Fruit fly (Drosophila melanogaster) whole organism, embryonic: Measurements from ENCODE around the gene GramD1B.
A peak's percentile ranks its signal among the peaks of the same experiment; 100 is the strongest.

ENCODE experiments used
- Antp ChIP-seq: fragments of 200-800 bp; sonication (Bioruptor generic); optimal IDR thresholded peaks from 3 replicates; lab custom pipeline; 2016; ENCODE audit warnings: missing biosample characterization, missing genetic modification characterization
- CG10209 ChIP-seq: fragments of 200-800 bp; sonication (Bioruptor generic); optimal IDR thresholded peaks from 3 replicates; lab custom pipeline; 2017; ENCODE audit warnings: missing biosample characterization, mild to moderate bottlenecking, missing genetic modification characterization, missing genetic modification reagents
- CG10979 ChIP-seq: fragments of 200-800 bp; sonication (Bioruptor generic); optimal IDR thresholded peaks from 2 replicates; lab custom pipeline; 2018; ENCODE audit warnings: missing biosample characterization, mild to moderate bottlenecking, missing genetic modification characterization, moderate library complexity
- CG12219 ChIP-seq: fragments of 200-800 bp; sonication (Bioruptor generic); optimal IDR thresholded peaks from 3 replicates; lab custom pipeline; 2018; ENCODE audit warnings: missing biosample characterization, mild to moderate bottlenecking, missing genetic modification characterization
- CG12391 ChIP-seq: fragments of 200-800 bp; sonication (Bioruptor generic); optimal IDR thresholded peaks from 3 replicates; lab custom pipeline; 2018; ENCODE audit warnings: missing biosample characterization, mild to moderate bottlenecking, missing genetic modification characterization, moderate library complexity
- CG14014 ChIP-seq: fragments of 200-800 bp; sonication (Bioruptor generic); IDR thresholded peaks from 2 replicates; pipeline ENCODE4 v1.3.6; 2022; ENCODE audit warnings: missing biosample characterization, missing genetic modification characterization
- CG15073 ChIP-seq: fragments of 200-800 bp; sonication (Bioruptor generic); optimal IDR thresholded peaks from 2 replicates; lab custom pipeline; 2016; ENCODE audit warnings: missing biosample characterization, missing genetic modification characterization
- CG15269 ChIP-seq: fragments of 200-800 bp; sonication (Bioruptor generic); optimal IDR thresholded peaks from 2 replicates; lab custom pipeline; 2018; ENCODE audit warnings: missing biosample characterization, mild to moderate bottlenecking, missing genetic modification characterization, moderate library complexity
- CG1603 ChIP-seq: fragments of 200-800 bp; sonication (Bioruptor generic); optimal IDR thresholded peaks from 2 replicates; lab custom pipeline; 2019; ENCODE audit warnings: missing biosample characterization, mild to moderate bottlenecking, missing genetic modification characterization, moderate library complexity
- CG16813 ChIP-seq: fragments of 200-800 bp; sonication (Bioruptor generic); IDR thresholded peaks from 3 replicates; pipeline ENCODE4 v1.3.6; 2022; ENCODE audit warnings: missing biosample characterization, missing genetic modification characterization; ENCODE audit not compliant: partially characterized antibody
- CG17328 ChIP-seq: fragments of 200-800 bp; sonication (Bioruptor generic); IDR thresholded peaks from 2 replicates; pipeline ENCODE4 v1.3.6; 2022; ENCODE audit warnings: missing biosample characterization, missing genetic modification characterization
- CG17359 ChIP-seq: fragments of 200-800 bp; sonication (Bioruptor generic); optimal IDR thresholded peaks from 3 replicates; lab custom pipeline; 2018; ENCODE audit warnings: missing biosample characterization, mild to moderate bottlenecking, missing genetic modification characterization, moderate library complexity
- CG17361 ChIP-seq: fragments of 200-800 bp; sonication (Bioruptor generic); IDR thresholded peaks from 3 replicates; pipeline ENCODE4 v1.3.6; 2022; ENCODE audit warnings: missing biosample characterization, missing genetic modification characterization
- CG2120 ChIP-seq: fragments of 200-800 bp; sonication (Bioruptor generic); optimal IDR thresholded peaks from 3 replicates; lab custom pipeline; 2016; ENCODE audit warnings: missing biosample characterization, missing genetic modification characterization
- CG2202 ChIP-seq: fragments of 200-800 bp; sonication (Bioruptor generic); optimal IDR thresholded peaks from 2 replicates; lab custom pipeline; 2018; ENCODE audit warnings: missing biosample characterization, mild to moderate bottlenecking, missing genetic modification characterization
- CG34224 ChIP-seq: fragments of 200-800 bp; sonication (Bioruptor generic); IDR thresholded peaks from 3 replicates; pipeline ENCODE4 v1.3.6; 2022; ENCODE audit warnings: missing biosample characterization, missing genetic modification characterization; ENCODE audit not compliant: partially characterized antibody
- CG6254 ChIP-seq: fragments of 200-800 bp; sonication (Bioruptor generic); optimal IDR thresholded peaks from 3 replicates; lab custom pipeline; 2017; ENCODE audit warnings: mild to moderate bottlenecking, missing biosample characterization, missing genetic modification reagents, missing genetic modification characterization
- CG6272 ChIP-seq: fragments of 200-800 bp; sonication (Bioruptor generic); IDR thresholded peaks from 2 replicates; pipeline ENCODE4 v1.3.6; 2022; ENCODE audit warnings: missing biosample characterization, missing genetic modification characterization
- CG6791 ChIP-seq: fragments of 200-800 bp; sonication (Bioruptor generic); IDR thresholded peaks from 3 replicates; pipeline ENCODE4 v1.3.6; 2022; ENCODE audit warnings: missing biosample characterization, missing genetic modification characterization; ENCODE audit not compliant: partially characterized antibody
- CG7839 ChIP-seq: fragments of 200-800 bp; sonication (Bioruptor generic); optimal IDR thresholded peaks from 3 replicates; lab custom pipeline; 2018; ENCODE audit warnings: missing biosample characterization, mild to moderate bottlenecking, missing genetic modification characterization, moderate library complexity
- CG8089 ChIP-seq: fragments of 200-800 bp; sonication (Bioruptor generic); optimal IDR thresholded peaks from 3 replicates; lab custom pipeline; 2016; ENCODE audit warnings: missing biosample characterization, missing genetic modification characterization
- CG9609 ChIP-seq: fragments of 200-800 bp; sonication (Bioruptor generic); optimal IDR thresholded peaks from 3 replicates; lab custom pipeline; 2016; ENCODE audit warnings: missing biosample characterization, missing genetic modification characterization
- CHES-1-like ChIP-seq: fragments of 200-800 bp; sonication (Bioruptor generic); optimal IDR thresholded peaks from 2 replicates; lab custom pipeline; 2016; ENCODE audit warnings: missing biosample characterization, missing genetic modification characterization
- CoRest ChIP-seq: fragments of 200-800 bp; sonication (Bioruptor generic); optimal IDR thresholded peaks from 3 replicates; lab custom pipeline; 2018; ENCODE audit warnings: missing biosample characterization, mild to moderate bottlenecking, missing genetic modification characterization, moderate library complexity
- Elba2 ChIP-seq: fragments of 200-800 bp; sonication (Bioruptor generic); optimal IDR thresholded peaks from 3 replicates; lab custom pipeline; 2016; ENCODE audit warnings: missing biosample characterization, missing genetic modification characterization
- HmgD ChIP-seq: fragments of 200-800 bp; sonication (Bioruptor generic); optimal IDR thresholded peaks from 3 replicates; lab custom pipeline; 2016; ENCODE audit warnings: missing biosample characterization, missing genetic modification characterization
- Hr51 ChIP-seq, 2 experiments: fragments of 200-800 bp; sonication (Bioruptor generic); optimal IDR thresholded peaks; 2 replicates in 1 of 2; 3 replicates in 1 of 2; lab custom pipeline; 2016 to 2018; ENCODE audit warnings: missing biosample characterization in 2 of 2, missing genetic modification characterization in 2 of 2, mild to moderate bottlenecking in 1 of 2, moderate library complexity in 1 of 2
- Meics ChIP-seq: fragments of 200-800 bp; sonication (Bioruptor generic); optimal IDR thresholded peaks from 2 replicates; lab custom pipeline; 2017; ENCODE audit warnings: missing biosample characterization, mild to moderate bottlenecking, missing genetic modification characterization
- NfI ChIP-seq: fragments of 200-800 bp; sonication (Bioruptor generic); optimal IDR thresholded peaks from 3 replicates; lab custom pipeline; 2018; ENCODE audit warnings: missing biosample characterization, mild to moderate bottlenecking, missing genetic modification characterization, moderate library complexity
- Oli ChIP-seq: fragments of 200-800 bp; sonication (Bioruptor generic); optimal IDR thresholded peaks from 2 replicates; lab custom pipeline; 2018; ENCODE audit warnings: missing biosample characterization, mild to moderate bottlenecking, missing genetic modification characterization, moderate library complexity
- Sox102F ChIP-seq: fragments of 200-800 bp; sonication (Bioruptor generic); optimal IDR thresholded peaks from 2 replicates; lab custom pipeline; 2018; ENCODE audit warnings: missing biosample characterization, mild to moderate bottlenecking, missing genetic modification characterization, moderate library complexity
- chif ChIP-seq, 2 experiments: fragments of 200-800 bp; sonication (Bioruptor generic); optimal IDR thresholded peaks; 3 replicates each; lab custom pipeline; 2016; ENCODE audit warnings: missing biosample characterization in 2 of 2, missing genetic modification characterization in 2 of 2
- gem ChIP-seq: fragments of 200-800 bp; sonication (Bioruptor generic); optimal IDR thresholded peaks from 2 replicates; lab custom pipeline; 2019; ENCODE audit warnings: missing biosample characterization, mild to moderate bottlenecking, missing genetic modification characterization, moderate library complexity
- gsb-n ChIP-seq: fragments of 200-800 bp; sonication (Bioruptor generic); optimal IDR thresholded peaks from 3 replicates; lab custom pipeline; 2018; ENCODE audit warnings: missing biosample characterization, mild to moderate bottlenecking, missing genetic modification characterization
- hkb ChIP-seq, 2 experiments: fragments of 200-800 bp in 1 of 2; fragments of >200 bp in 1 of 2; sonication (Bioruptor generic) in 1 of 2; IDR thresholded peaks in 1 of 2; optimal IDR thresholded peaks in 1 of 2; 2 replicates each; pipeline versions ENCODE4 v1.3.6 to Lab custom; 2017 to 2022; ENCODE audit warnings: missing biosample characterization in 1 of 2, missing genetic modification characterization in 1 of 2
- insv ChIP-seq, 2 experiments: fragments of 200-800 bp; sonication (Bioruptor generic); optimal IDR thresholded peaks; 3 replicates each; lab custom pipeline; 2016 to 2018; ENCODE audit warnings: missing biosample characterization in 2 of 2, missing genetic modification characterization in 2 of 2
- lilli ChIP-seq: fragments of 200-800 bp; sonication (Bioruptor generic); optimal IDR thresholded peaks from 3 replicates; lab custom pipeline; 2016; ENCODE audit warnings: missing biosample characterization, missing genetic modification characterization
- lov ChIP-seq, 2 experiments: fragments of 200-800 bp in 1 of 2; fragments of >200 bp in 1 of 2; sonication (Bioruptor generic) in 1 of 2; IDR thresholded peaks in 1 of 2; optimal IDR thresholded peaks in 1 of 2; 2 replicates in 1 of 2; 3 replicates in 1 of 2; pipeline versions ENCODE4 v1.3.6 to Lab custom; 2017 to 2022; ENCODE audit warnings: missing biosample characterization in 1 of 2, missing genetic modification characterization in 1 of 2
- nerfin-2 ChIP-seq: fragments of 200-800 bp; sonication (Bioruptor generic); IDR thresholded peaks from 2 replicates; pipeline ENCODE4 v1.3.6; 2022; ENCODE audit warnings: missing biosample characterization, missing genetic modification characterization; ENCODE audit not compliant: partially characterized antibody
- nmo ChIP-seq: fragments of 200-800 bp; sonication (Bioruptor generic); optimal IDR thresholded peaks from 2 replicates; lab custom pipeline; 2018; ENCODE audit warnings: missing biosample characterization, mild to moderate bottlenecking, missing genetic modification characterization, moderate library complexity
- pho ChIP-seq: fragments of 200-800 bp; sonication (Bioruptor generic); optimal IDR thresholded peaks from 2 replicates; lab custom pipeline; 2016; ENCODE audit warnings: missing biosample characterization, missing genetic modification characterization
- phol ChIP-seq: fragments of 200-800 bp; sonication (Bioruptor generic); optimal IDR thresholded peaks from 3 replicates; lab custom pipeline; 2018; ENCODE audit warnings: missing biosample characterization, mild to moderate bottlenecking, missing genetic modification characterization, moderate library complexity
- row ChIP-seq: fragments of 200-800 bp; sonication (Bioruptor generic); IDR thresholded peaks from 3 replicates; pipeline ENCODE4 v1.3.6; 2022; ENCODE audit warnings: missing biosample characterization, missing genetic modification characterization
- sim ChIP-seq: fragments of 200-800 bp; sonication (Bioruptor generic); IDR thresholded peaks from 2 replicates; pipeline ENCODE4 v1.3.6; 2022; ENCODE audit warnings: missing biosample characterization, missing genetic modification characterization
- stc ChIP-seq: fragments of 200-800 bp; sonication (Bioruptor generic); IDR thresholded peaks from 2 replicates; pipeline ENCODE4 v1.3.6; 2022; ENCODE audit warnings: missing biosample characterization, missing genetic modification characterization
- tll ChIP-seq, 2 experiments: fragments of 200-800 bp in 1 of 2; fragments of >200 bp in 1 of 2; sonication (Bioruptor generic) in 1 of 2; optimal IDR thresholded peaks; 2 replicates each; lab custom pipeline; 2017 to 2019; ENCODE audit warnings: missing biosample characterization in 2 of 2, missing genetic modification characterization in 2 of 2, mild to moderate bottlenecking in 1 of 2, moderate library complexity in 1 of 2
- zf30C ChIP-seq: fragments of 200-800 bp; sonication (Bioruptor generic); optimal IDR thresholded peaks from 3 replicates; lab custom pipeline; 2018; ENCODE audit warnings: missing biosample characterization, mild to moderate bottlenecking, missing genetic modification characterization

The GramD1B gene

dm6 chr2L:3372483-3372929 is 666 bp downstream of the GramD1B start:
- peak; percentile 3 for TF ChIP-seq CG10209
- TF ChIP-seq CG6791 (GFP tag; lab: Robert Waterston, UW) = 0 out of 3 replicates have a peak, but pooled peaks have one; percentile 19
- TF ChIP-seq HmgD (GFP tag; lab: Kevin White, UChicago) = peak; percentile 30
- TF ChIP-seq CG14014 (GFP tag; lab: Robert Waterston, UW) = 0 out of 2 replicates have a peak, but pooled peaks have one; percentile 13
- TF ChIP-seq hkb (optimal IDR thresholded peaks at IDR 0.05; lab: Kevin White, UChicago) = no peak
- peak; percentile 12; the same call in 1 of the 2 replicates for TF ChIP-seq hkb (GFP tag; IDR thresholded peaks at IDR 0.05; lab: Robert Waterston, UW)
- no peak for TF ChIP-seq sim (GFP tag; lab: Robert Waterston, UW)
- TF ChIP-seq CG17359 (tag; lab: Kevin White, UChicago) = peak; percentile 6
- 0 out of 3 replicates have a peak, but pooled peaks have one; percentile 27 for TF ChIP-seq CG34224 (GFP tag; lab: Robert Waterston, UW)
- TF ChIP-seq CG12219 (GFP tag; lab: Kevin White, UChicago) = no peak
- TF ChIP-seq CG2120 (GFP tag; lab: Kevin White, UChicago) = peak; percentile 18
- 0 out of 2 replicates have a peak, but pooled peaks have one; percentile 8 for TF ChIP-seq nerfin-2 (GFP tag; lab: Robert Waterston, UW)
- TF ChIP-seq CG1603 (tag; lab: Kevin White, UChicago) = peak; percentile 35
- TF ChIP-seq CG15073 = no peak
- peak; percentile 4 for TF ChIP-seq NfI (GFP tag; lab: Kevin White, UChicago)
- TF ChIP-seq gem (tag; lab: Kevin White, UChicago) = peak; percentile 41
- peak; percentile 25 for TF ChIP-seq CG12391 (tag; lab: Kevin White, UChicago)
- TF ChIP-seq CG2202 = no peak
- no peak for TF ChIP-seq gsb-n (tag; lab: Kevin White, UChicago)
- no peak for TF ChIP-seq CHES-1-like (GFP tag; lab: Kevin White, UChicago)
- peak; percentile 2 for TF ChIP-seq CG9609 (GFP tag; lab: Kevin White, UChicago)
- TF ChIP-seq CG8089 = peak; percentile 10
- peak; percentile 62 for TF ChIP-seq Elba2
- TF ChIP-seq CG16813 (GFP tag; lab: Robert Waterston, UW) = peak; percentile 47
- TF ChIP-seq lov (optimal IDR thresholded peaks at IDR 0.05; lab: Kevin White, UChicago) = no peak
- 0 out of 3 replicates have a peak, but pooled peaks have one; percentile 5 for TF ChIP-seq lov (GFP tag; IDR thresholded peaks at IDR 0.05; lab: Robert Waterston, UW)
- no peak for TF ChIP-seq chif (GFP tag; optimal IDR thresholded peaks at IDR 0.05; lab: Kevin White, UChicago)
- TF ChIP-seq nmo (GFP tag; lab: Kevin White, UChicago) = peak; percentile 16
- TF ChIP-seq Meics (GFP tag; lab: Kevin White, UChicago) = peak; percentile 4
- no peak for TF ChIP-seq CG17361
- peak; percentile 40; the same call in 2 of the 3 replicates for TF ChIP-seq row (GFP tag; lab: Robert Waterston, UW)
- peak; percentile 13 for TF ChIP-seq Oli (tag; lab: Kevin White, UChicago)
- TF ChIP-seq CoRest = peak; percentile 12
- TF ChIP-seq CG7839 = peak; percentile 27
- TF ChIP-seq CG17328 (GFP tag; lab: Robert Waterston, UW) = no peak
- TF ChIP-seq phol (tag; lab: Kevin White, UChicago) = peak; percentile 15
- peak; percentile 7 for TF ChIP-seq Antp
- no peak for TF ChIP-seq lilli (GFP tag; lab: Kevin White, UChicago)
- TF ChIP-seq insv (GFP tag; optimal IDR thresholded peaks at IDR 0.05; lab: Kevin White, UChicago) = peak; percentile 65 to 94
- no peak for TF ChIP-seq CG6254 (GFP tag; lab: Kevin White, UChicago)
- TF ChIP-seq CG15269 = peak; percentile 25
- TF ChIP-seq tll (GFP tag; optimal IDR thresholded peaks at IDR 0.05; lab: Kevin White, UChicago) = no peak
- TF ChIP-seq zf30C (GFP tag; lab: Kevin White, UChicago) = peak; percentile 72
- peak; percentile 16 for TF ChIP-seq Sox102F
- TF ChIP-seq Hr51 (GFP tag; optimal IDR thresholded peaks at IDR 0.05; lab: Kevin White, UChicago) = peak in 1 of 2 experiments; percentile 3
- no peak for TF ChIP-seq stc (GFP tag; lab: Robert Waterston, UW)
- peak; percentile 3 for TF ChIP-seq pho (GFP tag; lab: Kevin White, UChicago)
- TF ChIP-seq CG10979 = peak; percentile 23
- no peak for TF ChIP-seq CG6272 (GFP tag; lab: Robert Waterston, UW)
